Fruit fly (Drosophila melanogaster) Kc167 (cell line): ENCODE measurements around the gene CG33108.
A peak's percentile ranks its signal among the peaks of the same experiment; 100 is the strongest.

Source experiments
- Myc ChIP-seq: fragments of >200 bp; optimal IDR thresholded peaks from 2 replicates; lab custom pipeline; 2017; ENCODE audit warnings: missing external identifiers
- Sin3A ChIP-seq: fragments of >200 bp; optimal IDR thresholded peaks from 2 replicates; lab custom pipeline; 2018; ENCODE audit warnings: missing external identifiers
- h ChIP-seq: fragments of >200 bp; optimal IDR thresholded peaks from 3 replicates; lab custom pipeline; 2018; ENCODE audit warnings: missing external identifiers
- insv ChIP-seq: fragments of >200 bp; optimal IDR thresholded peaks from 3 replicates; lab custom pipeline; 2018; ENCODE audit warnings: missing external identifiers
- psq ChIP-seq: fragments of >200 bp; optimal IDR thresholded peaks from 2 replicates; lab custom pipeline; 2017; ENCODE audit warnings: missing external identifiers
- ttk ChIP-seq: sonication (Bioruptor generic); optimal IDR thresholded peaks from 2 replicates; lab custom pipeline; 2017; ENCODE audit warnings: missing external identifiers

- TF ChIP-seq h (no peak), insv (no peak), psq (lab: Kevin White, UChicago) (no peak), Myc (lab: Kevin White, UChicago) (no peak), ttk (lab: Kevin White, UChicago) (peak; percentile 87), Sin3A (no peak)
Measured at dm6 chr3R:24024688-24025087, 29.2 kb downstream of the CG33108 start.
